Worm (Caenorhabditis elegans): ENCODE results near the gene nop-1.
A peak's percentile ranks its signal among the peaks of the same experiment; 100 is the strongest.

nop-1 gene

DNA sequence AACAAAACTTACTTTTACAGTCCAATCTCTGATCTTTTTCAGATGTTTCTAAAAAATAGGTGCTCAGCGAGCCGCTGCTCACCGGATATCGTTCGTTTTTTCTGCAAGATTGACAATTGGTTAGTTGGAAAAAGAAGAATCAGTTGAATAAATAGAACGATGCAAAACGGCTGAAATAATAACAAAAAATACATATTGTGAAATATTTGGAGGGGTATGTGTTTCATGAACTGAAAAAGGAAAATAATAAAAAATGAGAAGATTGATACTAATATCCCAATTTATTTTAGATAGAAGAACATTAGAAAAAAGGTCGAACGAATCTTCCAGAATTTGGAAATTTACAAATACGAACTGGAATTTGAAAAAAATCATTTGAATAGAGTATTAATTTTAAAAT lies 23.5 kb downstream of the nop-1 start, which contains the start of gene frm-2:
frm-2 (minus strand) TSS at position 101 of the 400 bp plus-strand sequence.
- TF ChIP-seq fkh-3 (tag; optimal IDR thresholded peaks at IDR 0.05), result no peak
- TF ChIP-seq unc-130 (GFP tag; optimal IDR thresholded peaks at IDR 0.05), result no peak
- no peak for TF ChIP-seq hsf-1 (GFP tag; IDR thresholded peaks at IDR 0.05)
- TF ChIP-seq egrh-3 (GFP tag; IDR thresholded peaks at IDR 0.05), result no peak
- no peak for TF ChIP-seq mel-28 (tag; optimal IDR thresholded peaks at IDR 0.05; ENCODE audit: borderline replicate concordance)
- no peak for TF ChIP-seq lin-26 (GFP tag; IDR thresholded peaks at IDR 0.05)
- no peak for TF ChIP-seq lsy-27 (tag; optimal IDR thresholded peaks at IDR 0.05; ENCODE audit: borderline replicate concordance, insufficient read depth)
- TF ChIP-seq C17E4.6 (GFP tag; IDR thresholded peaks at IDR 0.05), result no peak
- no peak for TF ChIP-seq repo-1 (tag; optimal IDR thresholded peaks at IDR 0.05)
- TF ChIP-seq athp-1 (tag; optimal IDR thresholded peaks at IDR 0.05), result no peak
- no peak for TF ChIP-seq sea-2 (GFP tag; IDR thresholded peaks at IDR 0.05)
- TF ChIP-seq F10E7.11 (tag; optimal IDR thresholded peaks at IDR 0.05), result no peak
- no peak for TF ChIP-seq aptf-3 (GFP tag; IDR thresholded peaks at IDR 0.05)
- TF ChIP-seq snpc-1.1 (tag; optimal IDR thresholded peaks at IDR 0.05; ENCODE audit: insufficient read depth), result no peak

DNA sequence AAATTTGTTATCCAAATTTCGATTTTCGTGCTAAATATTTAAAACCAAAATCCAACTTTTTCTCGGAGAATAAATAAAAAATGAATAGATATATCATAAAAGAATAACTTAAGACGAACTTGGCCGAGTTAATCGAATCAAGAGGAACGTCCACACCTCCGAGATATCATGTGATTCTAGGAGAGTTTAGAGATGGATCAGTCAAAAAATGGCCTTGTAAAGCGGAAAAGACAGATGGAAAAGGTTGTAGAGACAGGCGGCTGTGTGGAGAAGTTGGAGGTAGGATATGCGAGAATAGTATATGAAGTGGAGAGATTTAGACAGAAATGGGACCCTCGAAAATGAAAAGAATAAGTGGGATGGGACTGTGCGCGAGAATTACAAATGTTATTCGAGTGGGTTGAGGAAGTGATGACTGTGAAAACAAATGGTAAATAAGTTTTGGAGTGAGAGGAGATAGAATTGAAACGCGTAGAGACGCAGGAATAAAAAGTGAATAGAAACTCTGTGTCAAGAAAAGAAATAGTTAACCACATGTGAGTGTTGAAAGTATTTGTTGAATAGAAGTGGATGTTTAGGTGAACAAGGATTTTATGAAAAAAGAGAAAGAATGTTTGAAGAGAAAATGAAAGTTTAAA lies 24.4 kb downstream of the nop-1 start:
- TF ChIP-seq ama-1 (optimal IDR thresholded peaks at IDR 0.05), result no peak
- TF ChIP-seq ama-1 (GFP tag; optimal IDR thresholded peaks at IDR 0.05), result no peak
- peak; percentile 63; the same call in 1 of the 2 replicates for TF ChIP-seq hmg-1.2 (GFP tag; IDR thresholded peaks at IDR 0.05)

DNA sequence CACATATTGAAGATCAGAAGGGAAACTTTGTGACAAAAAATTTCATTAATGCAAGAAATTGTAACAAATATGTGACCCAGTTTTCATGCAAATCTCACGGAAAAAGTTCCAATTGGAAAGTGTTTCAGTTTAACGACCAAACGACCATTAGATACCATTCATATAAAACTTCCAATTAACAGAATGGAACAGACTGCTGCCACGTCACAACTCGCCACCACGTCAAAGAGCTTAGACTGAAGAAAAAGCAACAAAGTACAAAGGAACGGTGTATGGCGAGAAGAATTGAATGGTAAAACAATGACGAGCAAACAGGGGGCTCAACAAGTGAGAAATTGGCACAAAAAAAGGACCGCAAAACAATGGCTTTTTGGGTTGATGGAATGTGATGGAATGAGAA lies 26.8 kb downstream of the nop-1 start, which contains the start of gene T04C9.3:
T04C9.3 (plus strand) TSS at position 301 of the 400 bp plus-strand sequence.
- no peak for TF ChIP-seq F10E7.11 (tag; optimal IDR thresholded peaks at IDR 0.05)
- no peak for TF ChIP-seq ceh-40 (GFP tag; IDR thresholded peaks at IDR 0.05)
- TF ChIP-seq ets-4 (GFP tag; optimal IDR thresholded peaks at IDR 0.05), result no peak
- TF ChIP-seq C17E4.6 (GFP tag; IDR thresholded peaks at IDR 0.05), result no peak
- TF ChIP-seq aptf-2 (GFP tag; conservative IDR thresholded peaks at IDR 0.05), result no peak
- no peak for TF ChIP-seq ccch-3 (GFP tag; optimal IDR thresholded peaks at IDR 0.05)
- TF ChIP-seq F22D6.2 (tag; optimal IDR thresholded peaks at IDR 0.05), result no peak
- TF ChIP-seq nfyb-1 (GFP tag; IDR thresholded peaks at IDR 0.05), result no peak
- no peak for TF ChIP-seq lin-54 (GFP tag; optimal IDR thresholded peaks at IDR 0.05)
- no peak for TF ChIP-seq F57C9.4 (tag; optimal IDR thresholded peaks at IDR 0.05)
- TF ChIP-seq athp-1 (tag; optimal IDR thresholded peaks at IDR 0.05), result no peak
- no peak for TF ChIP-seq pha-4 (tag; optimal IDR thresholded peaks at IDR 0.05)
- TF ChIP-seq dpff-1 (tag; optimal IDR thresholded peaks at IDR 0.05), result no peak
- TF ChIP-seq cebp-2 (GFP tag; IDR thresholded peaks at IDR 0.05), result no peak

DNA sequence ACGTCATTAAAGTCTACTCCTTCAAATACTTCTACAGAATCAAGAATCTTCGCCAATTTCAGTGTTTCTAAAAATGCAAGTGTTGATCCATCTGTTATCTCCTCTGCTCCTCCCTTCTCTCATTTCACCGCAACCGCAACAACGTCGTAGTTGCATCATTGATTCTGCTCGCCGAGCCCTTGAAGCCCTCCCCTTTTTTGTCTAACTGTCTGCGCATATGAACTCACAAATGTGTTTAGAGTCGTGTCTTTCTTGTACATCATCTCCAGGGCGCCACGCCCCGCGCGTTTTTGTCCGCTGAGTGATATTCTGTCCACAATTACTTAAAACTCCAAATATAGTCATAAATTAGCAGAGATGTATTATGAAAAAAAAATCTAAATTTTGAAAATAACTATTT lies 29.5 kb downstream of the nop-1 start:
- TF ChIP-seq egl-44 (GFP tag; IDR thresholded peaks at IDR 0.05), result no peak
- TF ChIP-seq F39B2.1 (GFP tag; IDR thresholded peaks at IDR 0.05), result no peak
- TF ChIP-seq F23B12.7 (tag; optimal IDR thresholded peaks at IDR 0.05; ENCODE audit: insufficient read depth), result no peak
- no peak for TF ChIP-seq dox-1 (GFP tag; IDR thresholded peaks at IDR 0.05)
- no peak for TF ChIP-seq Y53F4B.3 (GFP tag; IDR thresholded peaks at IDR 0.05)
- TF ChIP-seq ceh-100 (GFP tag; IDR thresholded peaks at IDR 0.05), result no peak

Measured in whole organism, young adult.